Fruit fly (Drosophila melanogaster) whole organism: ENCODE measurements around the gene CG7551.

Experiments
- CG8478 ChIP-seq: fragments of >200 bp; optimal IDR thresholded peaks from 2 replicates; lab custom pipeline; 2018; ENCODE audit warnings: inconsistent platforms
- Dll ChIP-seq: fragments of >200 bp; optimal IDR thresholded peaks from 2 replicates; lab custom pipeline; 2017
- pan ChIP-seq: fragments of >200 bp; optimal IDR thresholded peaks from 2 replicates; lab custom pipeline; 2017
- psq ChIP-seq: fragments of >200 bp; optimal IDR thresholded peaks from 2 replicates; lab custom pipeline; 2017
- usp ChIP-seq: fragments of >200 bp; optimal IDR thresholded peaks from 2 replicates; lab custom pipeline; 2017; ENCODE audit warnings: missing biosample characterization, missing genetic modification characterization, mixed read lengths

DNA sequence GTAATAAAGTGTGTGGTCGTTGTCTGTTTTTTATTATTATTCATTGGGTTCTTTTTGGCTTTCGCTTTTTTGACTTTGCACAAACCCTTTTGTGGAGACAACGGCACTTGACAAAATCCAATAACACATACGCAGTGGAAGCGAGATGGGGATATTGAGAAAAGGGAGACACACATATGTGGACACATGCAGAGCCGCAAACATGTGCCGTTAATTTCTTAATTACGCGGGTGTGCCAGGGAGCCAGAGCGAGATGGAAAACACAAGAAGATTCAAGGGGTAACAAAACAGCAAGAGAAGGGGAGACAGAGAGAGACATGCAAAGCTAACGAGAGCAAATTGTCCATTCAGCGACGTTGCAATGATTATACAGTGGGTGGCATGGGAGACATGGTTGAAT lies 34.2 kb downstream of the CG7551 start:
- TF ChIP-seq usp (GFP tag; lab: Kevin White, UChicago) (no peak), psq (lab: Kevin White, UChicago) (no peak), Dll (lab: Kevin White, UChicago) (no peak), CG8478 (lab: Kevin White, UChicago) (no peak), pan (lab: Kevin White, UChicago) (no peak)
